Fruit fly (Drosophila melanogaster): ENCODE results near the gene insv.

insv gene

dm6 chr2L:2572937-2573336 lies 3.9 kb downstream of the insv start, which contains the start of gene Cyp309a2:
Cyp309a2 (minus strand) TSS chr2L:2573037.
- TF ChIP-seq psq (optimal IDR thresholded peaks at IDR 0.05) (no peak), usp (GFP tag; optimal IDR thresholded peaks at IDR 0.05) (no peak), Dll (optimal IDR thresholded peaks at IDR 0.05) (no peak), pan (optimal IDR thresholded peaks at IDR 0.05) (no peak), CG8478 (optimal IDR thresholded peaks at IDR 0.05) (no peak), EcR (GFP tag; optimal IDR thresholded peaks at IDR 0.05) (no peak)

dm6 chr2L:2564758-2565157 lies 12.0 kb downstream of the insv start, which contains the start of gene Cyp309a1:
Cyp309a1 (minus strand) TSS chr2L:2564830.
- no peak for TF ChIP-seq usp (GFP tag; optimal IDR thresholded peaks at IDR 0.05)
- TF ChIP-seq CG8478 (optimal IDR thresholded peaks at IDR 0.05): no peak
- TF ChIP-seq psq (optimal IDR thresholded peaks at IDR 0.05): no peak
- no peak for TF ChIP-seq EcR (GFP tag; optimal IDR thresholded peaks at IDR 0.05)
- TF ChIP-seq pan (optimal IDR thresholded peaks at IDR 0.05): no peak
- TF ChIP-seq Dll (optimal IDR thresholded peaks at IDR 0.05): no peak

dm6 chr2L:2552725-2553124 lies 24.1 kb downstream of the insv start, which contains the start of gene CG3515:
CG3515 (minus strand) TSS chr2L:2552825.
- no peak for TF ChIP-seq pan (optimal IDR thresholded peaks at IDR 0.05)
- TF ChIP-seq usp (GFP tag; optimal IDR thresholded peaks at IDR 0.05): no peak
- no peak for TF ChIP-seq psq (optimal IDR thresholded peaks at IDR 0.05)
- TF ChIP-seq Dll (optimal IDR thresholded peaks at IDR 0.05): no peak
- TF ChIP-seq CG8478 (optimal IDR thresholded peaks at IDR 0.05): no peak
- TF ChIP-seq EcR (GFP tag; optimal IDR thresholded peaks at IDR 0.05): no peak

dm6 chr2L:2542491-2542890 lies 34.3 kb downstream of the insv start:
- TF ChIP-seq Dll (optimal IDR thresholded peaks at IDR 0.05) (no peak), psq (optimal IDR thresholded peaks at IDR 0.05) (no peak), usp (GFP tag; optimal IDR thresholded peaks at IDR 0.05) (no peak), EcR (GFP tag; optimal IDR thresholded peaks at IDR 0.05) (no peak), pan (optimal IDR thresholded peaks at IDR 0.05) (no peak), CG8478 (optimal IDR thresholded peaks at IDR 0.05) (no peak)

- TF ChIP-seq usp (GFP tag; optimal IDR thresholded peaks at IDR 0.05) (no peak), EcR (GFP tag; optimal IDR thresholded peaks at IDR 0.05) (no peak), Dll (optimal IDR thresholded peaks at IDR 0.05) (no peak), psq (optimal IDR thresholded peaks at IDR 0.05) (no peak), pan (optimal IDR thresholded peaks at IDR 0.05) (no peak), CG8478 (optimal IDR thresholded peaks at IDR 0.05) (no peak)
Observed at dm6 chr2L:2528097-2528496, 48.7 kb downstream of the insv start.

All from whole organism.